ENCODE assay signal across 1 fruit fly cellular context in the genomic region with DNA sequence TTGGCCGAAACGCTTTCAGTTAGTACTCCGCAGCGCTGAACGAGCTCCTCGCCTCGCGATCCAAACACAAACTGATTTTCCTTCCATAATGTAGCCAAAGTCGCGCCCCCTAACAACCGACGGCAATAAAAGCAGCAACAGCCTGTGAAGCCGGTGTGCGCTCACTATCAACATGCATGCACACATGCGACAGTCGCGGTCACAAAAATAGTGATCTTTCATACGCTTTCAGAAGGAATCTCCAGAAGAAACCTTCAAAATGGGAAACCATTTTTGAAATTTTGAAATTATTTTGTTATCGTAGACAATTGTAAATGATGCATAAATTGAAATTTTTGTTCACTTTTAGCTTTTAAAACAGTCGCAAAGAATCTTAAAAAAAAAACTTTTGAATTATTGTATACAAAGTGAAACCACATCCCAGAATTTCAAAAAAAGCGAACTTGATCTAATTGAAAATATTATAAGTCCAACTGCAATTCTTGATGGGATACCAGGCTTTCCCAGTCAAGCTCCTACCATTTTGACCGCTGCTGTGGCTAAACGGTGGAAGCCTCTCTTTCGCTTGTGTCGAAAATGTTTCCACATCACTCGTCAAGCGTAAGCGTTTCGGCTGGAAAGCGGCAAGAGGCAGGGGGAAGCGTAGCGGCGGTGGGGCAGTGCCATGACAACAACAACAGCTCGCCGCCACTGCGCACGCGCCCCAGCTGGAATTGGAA.
A peak's percentile ranks its signal among the peaks of the same experiment; 100 is the strongest.
TF ChIP-seq lines count a peak whose summit lies in the region.

TSS of gene Cad96Cb (minus strand) at position 51 of the 719 bp plus-strand sequence.

TF ChIP-seq in whole organism, embryonic, 481 proteins besides CTCF, POLR2A, EP300 and RAD21 (continued from another document and continues in another):
- TF ChIP-seq CG18011 (GFP tag; optimal IDR thresholded peaks at IDR 0.05; lab: Kevin White, UChicago) (peak; percentile 35), Mrtf (GFP tag; IDR thresholded peaks at IDR 0.05; lab: Robert Waterston, UW) (peak; percentile 38; the same call in 1 of the 3 replicates), CG1024 (GFP tag; IDR thresholded peaks at IDR 0.05; lab: Robert Waterston, UW) (0 out of 2 replicates have a peak, but pooled peaks have one; percentile 12), aop (GFP tag; IDR thresholded peaks at IDR 0.05; lab: Robert Waterston, UW) (no peak), yki (optimal IDR thresholded peaks at IDR 0.05; lab: Kevin White, UChicago) (no peak), oc (tag; optimal IDR thresholded peaks at IDR 0.05; lab: Kevin White, UChicago) (peak; percentile 34), crol (GFP tag; IDR thresholded peaks at IDR 0.05; lab: Robert Waterston, UW) (peak; percentile 75), sqz (GFP tag; optimal IDR thresholded peaks at IDR 0.05; lab: Kevin White, UChicago) (peak; percentile 24), vnd (GFP tag; IDR thresholded peaks at IDR 0.05; lab: Robert Waterston, UW; ENCODE audit: partially characterized antibody) (no peak), btn (GFP tag; optimal IDR thresholded peaks at IDR 0.05; lab: Kevin White, UChicago) (peak; percentile 81), CG18619 (GFP tag; optimal IDR thresholded peaks at IDR 0.05; lab: Kevin White, UChicago) (peak; percentile 82), Opbp (GFP tag; IDR thresholded peaks at IDR 0.05; lab: Robert Waterston, UW; ENCODE audit: partially characterized antibody) (no peak), CG13287 (GFP tag; IDR thresholded peaks at IDR 0.05; lab: Robert Waterston, UW; ENCODE audit: partially characterized antibody) (no peak), CG10979 (tag; optimal IDR thresholded peaks at IDR 0.05; lab: Kevin White, UChicago) (peak; percentile 94), CG10321 (GFP tag; IDR thresholded peaks at IDR 0.05; lab: Robert Waterston, UW) (no peak), mirr (GFP tag; optimal IDR thresholded peaks at IDR 0.05; lab: Kevin White, UChicago) (no peak), CG17568 (GFP tag; optimal IDR thresholded peaks at IDR 0.05; lab: Kevin White, UChicago) (no peak), Nf-YC (tag; optimal IDR thresholded peaks at IDR 0.05; lab: Kevin White, UChicago) (no peak), ac (GFP tag; optimal IDR thresholded peaks at IDR 0.05; lab: Kevin White, UChicago) (peak; percentile 43), zf30C (GFP tag; optimal IDR thresholded peaks at IDR 0.05; lab: Kevin White, UChicago) (no peak), CG3838 (GFP tag; optimal IDR thresholded peaks at IDR 0.05; lab: Kevin White, UChicago) (peak; percentile 28), B-H1 (GFP tag; IDR thresholded peaks at IDR 0.05; lab: Robert Waterston, UW) (no peak; the same call in 2 of the 3 replicates), Fer2 (tag; optimal IDR thresholded peaks at IDR 0.05; lab: Kevin White, UChicago) (peak; percentile 25), CG7963 (GFP tag; IDR thresholded peaks at IDR 0.05; lab: Robert Waterston, UW; ENCODE audit: partially characterized antibody) (0 out of 3 replicates have a peak, but pooled peaks have one; percentile 34), NK7.1 (GFP tag; optimal IDR thresholded peaks at IDR 0.05; lab: Kevin White, UChicago) (peak; percentile 68), dmrt11E (tag; optimal IDR thresholded peaks at IDR 0.05; lab: Kevin White, UChicago) (peak; percentile 89), fru (optimal IDR thresholded peaks at IDR 0.05; lab: Kevin White, UChicago) (no peak), kni (GFP tag; optimal IDR thresholded peaks at IDR 0.05; lab: Kevin White, UChicago) (peak; percentile 53), Camta (GFP tag; optimal IDR thresholded peaks at IDR 0.05; lab: Kevin White, UChicago) (peak; percentile 86), CG32532 (GFP tag; IDR thresholded peaks at IDR 0.05; lab: Robert Waterston, UW) (peak; percentile 40; the same call in 1 of the 2 replicates), CG18599 (GFP tag; optimal IDR thresholded peaks at IDR 0.05; lab: Kevin White, UChicago) (peak; percentile 78), BtbVII (GFP tag; optimal IDR thresholded peaks at IDR 0.05; lab: Kevin White, UChicago) (peak; percentile 63), CG7357 (GFP tag; IDR thresholded peaks at IDR 0.05; lab: Robert Waterston, UW) (0 out of 3 replicates have a peak, but pooled peaks have one; percentile 50), chn (GFP tag; optimal IDR thresholded peaks at IDR 0.05; lab: Kevin White, UChicago) (peak; percentile 65), Dad (GFP tag; optimal IDR thresholded peaks at IDR 0.05; lab: Kevin White, UChicago) (peak; percentile 64), peb (GFP tag; IDR thresholded peaks at IDR 0.05; lab: Robert Waterston, UW) (peak; percentile 23; the same call in 1 of the 2 replicates), lbe (GFP tag; optimal IDR thresholded peaks at IDR 0.05; lab: Kevin White, UChicago) (no peak), CG32772 (GFP tag; IDR thresholded peaks at IDR 0.05; lab: Robert Waterston, UW) (no peak), HLH54F (GFP tag; optimal IDR thresholded peaks at IDR 0.05; lab: Kevin White, UChicago) (peak; percentile 61), Mes4 (GFP tag; optimal IDR thresholded peaks at IDR 0.05; lab: Kevin White, UChicago) (peak; percentile 85), cwo (GFP tag; optimal IDR thresholded peaks at IDR 0.05; lab: Kevin White, UChicago) (peak; percentile 67), lmd (GFP tag; IDR thresholded peaks at IDR 0.05; lab: Robert Waterston, UW) (peak; percentile 61; the same call in 1 of the 2 replicates), CG6689 (GFP tag; IDR thresholded peaks at IDR 0.05; lab: Robert Waterston, UW) (peak; percentile 81), TFAM (GFP tag; optimal IDR thresholded peaks at IDR 0.05; lab: Kevin White, UChicago) (peak; percentile 22), CG7987 (GFP tag; optimal IDR thresholded peaks at IDR 0.05; lab: Kevin White, UChicago) (no peak), Elba2 (GFP tag; optimal IDR thresholded peaks at IDR 0.05; lab: Kevin White, UChicago) (no peak), CG9932 (GFP tag; IDR thresholded peaks at IDR 0.05; lab: Robert Waterston, UW) (no peak), dan (GFP tag; IDR thresholded peaks at IDR 0.05; lab: Robert Waterston, UW) (peak; percentile 63; the same call in 1 of the 2 replicates), Mad (GFP tag; optimal IDR thresholded peaks at IDR 0.05; lab: Kevin White, UChicago) (peak; percentile 72), ro (GFP tag; IDR thresholded peaks at IDR 0.05; lab: Robert Waterston, UW) (no peak), org-1 (GFP tag; optimal IDR thresholded peaks at IDR 0.05; lab: Kevin White, UChicago) (peak; percentile 87), Sox100B (GFP tag; optimal IDR thresholded peaks at IDR 0.05; lab: Kevin White, UChicago) (peak; percentile 96), sna (GFP tag; IDR thresholded peaks at IDR 0.05; lab: Robert Waterston, UW; ENCODE audit: partially characterized antibody) (no peak), lov (optimal IDR thresholded peaks at IDR 0.05; lab: Kevin White, UChicago) (no peak), lov (GFP tag; IDR thresholded peaks at IDR 0.05; lab: Robert Waterston, UW) (no peak), fd64A (GFP tag; optimal IDR thresholded peaks at IDR 0.05; lab: Kevin White, UChicago) (peak; percentile 36), Rfx (GFP tag; IDR thresholded peaks at IDR 0.05; lab: Robert Waterston, UW) (peak; percentile 12), Atf6 (GFP tag; IDR thresholded peaks at IDR 0.05; lab: Robert Waterston, UW) (peak; percentile 36; the same call in 1 of the 2 replicates), schlank (tag; optimal IDR thresholded peaks at IDR 0.05; lab: Kevin White, UChicago) (no peak), Chrac-16 (GFP tag; optimal IDR thresholded peaks at IDR 0.05; lab: Kevin White, UChicago) (peak; percentile 83), CG34224 (GFP tag; IDR thresholded peaks at IDR 0.05; lab: Robert Waterston, UW; ENCODE audit: partially characterized antibody) (no peak), Tbp (GFP tag; optimal IDR thresholded peaks at IDR 0.05; lab: Kevin White, UChicago) (no peak), CG12071 (GFP tag; optimal IDR thresholded peaks at IDR 0.05; lab: Kevin White, UChicago) (peak; percentile 43), abd-A (tag; optimal IDR thresholded peaks at IDR 0.05; lab: Kevin White, UChicago) (no peak), CG31441 (GFP tag; IDR thresholded peaks at IDR 0.05; lab: Robert Waterston, UW) (peak; percentile 94), Hmx (GFP tag; optimal IDR thresholded peaks at IDR 0.05; lab: Kevin White, UChicago) (peak; percentile 34), CG6654 (GFP tag; optimal IDR thresholded peaks at IDR 0.05; lab: Kevin White, UChicago) (peak; percentile 70), unpg (GFP tag; optimal IDR thresholded peaks at IDR 0.05; lab: Kevin White, UChicago) (peak; percentile 82), gcm2 (GFP tag; optimal IDR thresholded peaks at IDR 0.05; lab: Kevin White, UChicago) (no peak), CG4328 (GFP tag; optimal IDR thresholded peaks at IDR 0.05; lab: Kevin White, UChicago) (peak; percentile 74), pros (GFP tag; optimal IDR thresholded peaks at IDR 0.05; lab: Kevin White, UChicago) (no peak), pb (GFP tag; optimal IDR thresholded peaks at IDR 0.05; lab: Kevin White, UChicago) (peak; percentile 78), repo (GFP tag; optimal IDR thresholded peaks at IDR 0.05; lab: Kevin White, UChicago) (peak; percentile 25), Aef1 (GFP tag; IDR thresholded peaks at IDR 0.05; lab: Robert Waterston, UW) (peak; percentile 45; the same call in 1 of the 3 replicates), CG34422 (GFP tag; IDR thresholded peaks at IDR 0.05; lab: Robert Waterston, UW) (peak; percentile 41; the same call in 2 of the 3 replicates), dimm (GFP tag; IDR thresholded peaks at IDR 0.05; lab: Robert Waterston, UW) (no peak), CG1832 (GFP tag; optimal IDR thresholded peaks at IDR 0.05; lab: Kevin White, UChicago) (no peak), CG13123 (GFP tag; optimal IDR thresholded peaks at IDR 0.05; lab: Kevin White, UChicago) (peak; percentile 7), CkIIα-i1 (GFP tag; IDR thresholded peaks at IDR 0.05; lab: Robert Waterston, UW) (no peak), Scr (GFP tag; IDR thresholded peaks at IDR 0.05; lab: Robert Waterston, UW; ENCODE audit: partially characterized antibody) (no peak), Atf-2 (GFP tag; optimal IDR thresholded peaks at IDR 0.05; lab: Kevin White, UChicago) (peak; percentile 88), bab2 (GFP tag; optimal IDR thresholded peaks at IDR 0.05; lab: Kevin White, UChicago) (peak; percentile 80), Stat92E (GFP tag; optimal IDR thresholded peaks at IDR 0.05; lab: Kevin White, UChicago) (peak in 1 of 3 experiments; percentile 27), CG5180 (GFP tag; optimal IDR thresholded peaks at IDR 0.05; lab: Kevin White, UChicago) (peak; percentile 79), fd96Cb (tag; optimal IDR thresholded peaks at IDR 0.05; lab: Kevin White, UChicago) (peak; percentile 85), CG31388 (GFP tag; optimal IDR thresholded peaks at IDR 0.05; lab: Kevin White, UChicago) (peak; percentile 18), Antp (GFP tag; optimal IDR thresholded peaks at IDR 0.05; lab: Kevin White, UChicago) (peak; percentile 67), klu (GFP tag; IDR thresholded peaks at IDR 0.05; lab: Robert Waterston, UW) (peak; percentile 10; the same call in 1 of the 2 replicates), CG10267 (tag; optimal IDR thresholded peaks at IDR 0.05; lab: Kevin White, UChicago) (peak; percentile 84), CG8359 (GFP tag; optimal IDR thresholded peaks at IDR 0.05; lab: Kevin White, UChicago; ENCODE audit: borderline replicate concordance) (peak; percentile 76), CG10654 (GFP tag; optimal IDR thresholded peaks at IDR 0.05; lab: Kevin White, UChicago) (peak; percentile 67), kay (GFP tag; optimal IDR thresholded peaks at IDR 0.05; lab: Kevin White, UChicago) (peak; percentile 56), Dip3 (GFP tag; optimal IDR thresholded peaks at IDR 0.05; lab: Kevin White, UChicago) (peak; percentile 20), CG4820 (GFP tag; optimal IDR thresholded peaks at IDR 0.05; lab: Kevin White, UChicago) (peak; percentile 89), dm (GFP tag; optimal IDR thresholded peaks at IDR 0.05; lab: Kevin White, UChicago) (peak; percentile 68), CG7928 (GFP tag; optimal IDR thresholded peaks at IDR 0.05; lab: Kevin White, UChicago) (peak; percentile 7), Neu2 (GFP tag; optimal IDR thresholded peaks at IDR 0.05; lab: Kevin White, UChicago; ENCODE audit: borderline replicate concordance) (no peak), cad (GFP tag; optimal IDR thresholded peaks at IDR 0.05; lab: Kevin White, UChicago) (no peak), ewg (GFP tag; optimal IDR thresholded peaks at IDR 0.05; lab: Kevin White, UChicago) (peak; percentile 75), CG3726 (GFP tag; IDR thresholded peaks at IDR 0.05; lab: Robert Waterston, UW) (no peak), CG14441 (GFP tag; IDR thresholded peaks at IDR 0.05; lab: Robert Waterston, UW) (0 out of 2 replicates have a peak, but pooled peaks have one; percentile 11), CG4404 (GFP tag; IDR thresholded peaks at IDR 0.05; lab: Robert Waterston, UW) (peak; percentile 49), CG17328 (GFP tag; IDR thresholded peaks at IDR 0.05; lab: Robert Waterston, UW) (peak; percentile 37), fd3F (GFP tag; optimal IDR thresholded peaks at IDR 0.05; lab: Kevin White, UChicago) (peak; percentile 24), CG17359 (tag; optimal IDR thresholded peaks at IDR 0.05; lab: Kevin White, UChicago) (peak; percentile 83), Hr78 (GFP tag; optimal IDR thresholded peaks at IDR 0.05; lab: Kevin White, UChicago) (peak in 1 of 2 experiments; percentile 85), stc (GFP tag; IDR thresholded peaks at IDR 0.05; lab: Robert Waterston, UW) (peak; percentile 62; the same call in 1 of the 2 replicates), CG3281 (GFP tag; optimal IDR thresholded peaks at IDR 0.05; lab: Kevin White, UChicago) (no peak), CG11093 (GFP tag; IDR thresholded peaks at IDR 0.05; lab: Robert Waterston, UW) (0 out of 3 replicates have a peak, but pooled peaks have one; percentile 55), sc (optimal IDR thresholded peaks at IDR 0.05; lab: Kevin White, UChicago) (no peak), sc (GFP tag; optimal IDR thresholded peaks at IDR 0.05; lab: Kevin White, UChicago) (peak; percentile 87), CG11560 (tag; IDR thresholded peaks at IDR 0.05; lab: Robert Waterston, UW) (no peak), kah (GFP tag; optimal IDR thresholded peaks at IDR 0.05; lab: Kevin White, UChicago) (peak; percentile 80), Vsx1 (GFP tag; optimal IDR thresholded peaks at IDR 0.05; lab: Kevin White, UChicago) (peak; percentile 75), Pdp1 (GFP tag; optimal IDR thresholded peaks at IDR 0.05; lab: Kevin White, UChicago) (peak; percentile 71 to 81), CG17612 (GFP tag; IDR thresholded peaks at IDR 0.05; lab: Robert Waterston, UW) (no peak), CG30431 (GFP tag; optimal IDR thresholded peaks at IDR 0.05; lab: Kevin White, UChicago) (peak; percentile 68), grn (GFP tag; optimal IDR thresholded peaks at IDR 0.05; lab: Kevin White, UChicago) (peak; percentile 0), crp (GFP tag; optimal IDR thresholded peaks at IDR 0.05; lab: Kevin White, UChicago) (peak in 1 of 2 experiments; percentile 43)
